Worm (Caenorhabditis elegans) whole organism, young adult: ENCODE data around the gene lfi-1.
A peak's percentile ranks its signal among the peaks of the same experiment; 100 is the strongest.

Source experiments
- B0336.3 ChIP-seq: fragments of 200-800 bp; sonication (Bioruptor generic); IDR thresholded peaks from 2 replicates; pipeline ENCODE4 v1.3.6; 2022; ENCODE audit warnings: missing genetic modification characterization, missing compliant biosample characterization
- C17E4.6 ChIP-seq: fragments of 200-800 bp; sonication (Bioruptor generic); IDR thresholded peaks from 2 replicates; pipeline ENCODE4 v1.3.6; 2022; ENCODE audit warnings: missing genetic modification reagents, missing genetic modification characterization, missing compliant biosample characterization
- F39B2.1 ChIP-seq: fragments of 200-800 bp; sonication (Bioruptor generic); IDR thresholded peaks from 2 replicates; pipeline ENCODE4 v1.3.6; 2022; ENCODE audit warnings: missing genetic modification reagents, missing genetic modification characterization, missing compliant biosample characterization
- F52B5.7 ChIP-seq: sonication (generic microtip); optimal IDR thresholded peaks from 2 replicates; lab custom pipeline; 2016; ENCODE audit warnings: mild to moderate bottlenecking, missing genetic modification characterization, missing compliant biosample characterization
- K11D2.4 ChIP-seq: fragments of 200-800 bp; sonication (Bioruptor generic); IDR thresholded peaks from 2 replicates; pipeline ENCODE4 v1.3.6; 2022; ENCODE audit warnings: missing genetic modification reagents, missing genetic modification characterization, missing compliant biosample characterization
- K12H6.12 ChIP-seq: fragments of 200-800 bp; sonication (Bioruptor generic); optimal IDR thresholded peaks from 2 replicates; lab custom pipeline; 2018; ENCODE audit warnings: mild to moderate bottlenecking, missing genetic modification characterization, missing compliant biosample characterization
- Y53G8AR.9 ChIP-seq: fragments of 200-800 bp; sonication (Bioruptor generic); conservative IDR thresholded peaks from 2 replicates; pipeline ENCODE4 v1.3.6; 2022; ENCODE audit warnings: missing genetic modification reagents, missing genetic modification characterization, missing compliant biosample characterization
- Y56A3A.18 ChIP-seq: fragments of 200-800 bp; sonication (Bioruptor generic); IDR thresholded peaks from 2 replicates; pipeline ENCODE4 v1.3.6; 2022; ENCODE audit warnings: missing genetic modification reagents, missing genetic modification characterization, missing compliant biosample characterization
- Y79H2A.3 ChIP-seq: fragments of 200-800 bp; sonication (Bioruptor generic); conservative IDR thresholded peaks from 2 replicates; pipeline ENCODE4 v1.3.6; 2022; ENCODE audit warnings: missing genetic modification reagents, missing genetic modification characterization, missing compliant biosample characterization
- ZK185.1 ChIP-seq: sonication (generic microtip); optimal IDR thresholded peaks from 2 replicates; lab custom pipeline; 2016; ENCODE audit warnings: mild to moderate bottlenecking, missing genetic modification characterization, missing compliant biosample characterization; ENCODE audit not compliant: poor library complexity, severe bottlenecking
- ama-1 ChIP-seq, 3 experiments: fragments of 150-350 bp in 1 of 3; sonication (generic microtip) in 2 of 3; optimal IDR thresholded peaks; 2 replicates each; lab custom pipeline; 2014 to 2018; ENCODE audit warnings: missing biosample characterization in 2 of 3, missing genetic modification characterization in 2 of 3, missing genetic modification reagents in 2 of 3
- aptf-3 ChIP-seq: fragments of 200-800 bp; sonication (Bioruptor generic); IDR thresholded peaks from 2 replicates; pipeline ENCODE4 v1.3.6; 2022; ENCODE audit warnings: missing genetic modification characterization, missing compliant biosample characterization
- atf-7 ChIP-seq: sonication (generic microtip); optimal IDR thresholded peaks from 2 replicates; lab custom pipeline; 2017; ENCODE audit warnings: mild to moderate bottlenecking, missing genetic modification characterization, missing compliant biosample characterization
- athp-1 ChIP-seq: sonication (generic microtip); optimal IDR thresholded peaks from 2 replicates; lab custom pipeline; 2017; ENCODE audit warnings: mild to moderate bottlenecking, missing genetic modification characterization, missing compliant biosample characterization
- attf-6 ChIP-seq: fragments of 200-800 bp; sonication (Bioruptor generic); IDR thresholded peaks from 2 replicates; pipeline ENCODE4 v1.3.6; 2022; ENCODE audit warnings: missing genetic modification reagents, missing genetic modification characterization, missing compliant biosample characterization
- cebp-1 ChIP-seq, 2 experiments: fragments of 200-800 bp in 1 of 2; sonication (Bioruptor generic) in 1 of 2; sonication (generic microtip) in 1 of 2; IDR thresholded peaks in 1 of 2; optimal IDR thresholded peaks in 1 of 2; 2 replicates each; pipeline versions ENCODE4 v1.3.6 to Lab custom; 2017 to 2022; ENCODE audit warnings: missing compliant biosample characterization in 2 of 2, missing genetic modification characterization in 2 of 2, mild to moderate bottlenecking in 1 of 2, missing genetic modification reagents in 1 of 2, moderate library complexity in 1 of 2
- cebp-2 ChIP-seq: fragments of 200-800 bp; sonication (Bioruptor generic); IDR thresholded peaks from 2 replicates; pipeline ENCODE4 v1.3.6; 2022; ENCODE audit warnings: missing genetic modification characterization, missing compliant biosample characterization
- ceh-40 ChIP-seq: fragments of 200-800 bp; sonication (Bioruptor generic); IDR thresholded peaks from 2 replicates; pipeline ENCODE4 v1.3.6; 2022; ENCODE audit warnings: missing genetic modification characterization, missing compliant biosample characterization
- chd-7 ChIP-seq: sonication (generic microtip); optimal IDR thresholded peaks from 2 replicates; lab custom pipeline; 2016; ENCODE audit warnings: mild to moderate bottlenecking, missing genetic modification characterization, moderate library complexity, missing compliant biosample characterization
- dpff-1 ChIP-seq: sonication (generic microtip); optimal IDR thresholded peaks from 2 replicates; lab custom pipeline; 2017; ENCODE audit warnings: mild to moderate bottlenecking, missing genetic modification characterization, missing compliant biosample characterization
- dpl-1 ChIP-seq: fragments of 150-350 bp; optimal IDR thresholded peaks from 2 replicates; lab custom pipeline; 2014; ENCODE audit warnings: missing biosample characterization, missing genetic modification reagents, missing genetic modification characterization
- egl-18 ChIP-seq: fragments of 200-800 bp; sonication (Bioruptor generic); IDR thresholded peaks from 2 replicates; pipeline ENCODE4 v1.3.6; 2022; ENCODE audit warnings: missing genetic modification reagents, missing genetic modification characterization, missing compliant biosample characterization
- egl-44 ChIP-seq: fragments of 200-800 bp; sonication (Bioruptor generic); IDR thresholded peaks from 2 replicates; pipeline ENCODE4 v1.3.6; 2022; ENCODE audit warnings: missing genetic modification reagents, missing genetic modification characterization, missing compliant biosample characterization
- ekl-4 ChIP-seq: fragments of 200-800 bp; sonication (Bioruptor generic); IDR thresholded peaks from 2 replicates; pipeline ENCODE4 v1.3.6; 2022; ENCODE audit warnings: missing genetic modification reagents, missing genetic modification characterization, missing compliant biosample characterization
- ets-4 ChIP-seq: fragments of 200-800 bp; sonication (Bioruptor generic); optimal IDR thresholded peaks from 2 replicates; lab custom pipeline; 2018; ENCODE audit warnings: mild to moderate bottlenecking, missing genetic modification characterization, missing compliant biosample characterization
- gei-17 ChIP-seq: fragments of 200-800 bp; sonication (Bioruptor generic); optimal IDR thresholded peaks from 2 replicates; lab custom pipeline; 2018; ENCODE audit warnings: mild to moderate bottlenecking, missing genetic modification characterization, missing compliant biosample characterization
- lin-26 ChIP-seq: fragments of 200-800 bp; sonication (Bioruptor generic); IDR thresholded peaks from 2 replicates; pipeline ENCODE4 v1.3.6; 2022; ENCODE audit warnings: missing genetic modification reagents, missing genetic modification characterization, missing compliant biosample characterization
- lin-35 ChIP-seq, 3 experiments: fragments of 150-350 bp in 2 of 3; sonication (generic microtip) in 1 of 3; optimal IDR thresholded peaks; 2 replicates each; lab custom pipeline; 2014 to 2018; ENCODE audit warnings: missing biosample characterization in 3 of 3, missing genetic modification characterization in 3 of 3, missing genetic modification reagents in 3 of 3
- lin-54 ChIP-seq: fragments of 200-800 bp; sonication (Bioruptor generic); optimal IDR thresholded peaks from 2 replicates; lab custom pipeline; 2018; ENCODE audit warnings: mild to moderate bottlenecking, missing genetic modification characterization, missing compliant biosample characterization
- lir-1 ChIP-seq: fragments of 200-800 bp; sonication (Bioruptor generic); conservative IDR thresholded peaks from 2 replicates; pipeline ENCODE4 v1.3.6; 2022; ENCODE audit warnings: missing genetic modification reagents, missing genetic modification characterization, missing compliant biosample characterization
- madf-10 ChIP-seq: sonication (generic microtip); optimal IDR thresholded peaks from 2 replicates; lab custom pipeline; 2016; ENCODE audit warnings: mild to moderate bottlenecking, missing genetic modification characterization, missing compliant biosample characterization
- madf-3 ChIP-seq: fragments of 200-800 bp; sonication (Bioruptor generic); IDR thresholded peaks from 2 replicates; pipeline ENCODE4 v1.3.6; 2022; ENCODE audit warnings: missing genetic modification reagents, missing genetic modification characterization, missing compliant biosample characterization
- madf-6 ChIP-seq: fragments of 200-800 bp; sonication (Bioruptor generic); IDR thresholded peaks from 2 replicates; pipeline ENCODE4 v1.3.6; 2022; ENCODE audit warnings: missing genetic modification reagents, missing genetic modification characterization, missing compliant biosample characterization
- nhr-120 ChIP-seq: fragments of 200-800 bp; sonication (Bioruptor generic); IDR thresholded peaks from 2 replicates; pipeline ENCODE4 v1.3.6; 2022; ENCODE audit warnings: missing genetic modification characterization, missing compliant biosample characterization
- nhr-27 ChIP-seq: fragments of 200-800 bp; sonication (Bioruptor generic); optimal IDR thresholded peaks from 2 replicates; lab custom pipeline; 2018; ENCODE audit warnings: mild to moderate bottlenecking, missing genetic modification characterization, moderate library complexity, missing compliant biosample characterization
- nhr-90 ChIP-seq: sonication (generic microtip); optimal IDR thresholded peaks from 2 replicates; lab custom pipeline; 2016; ENCODE audit warnings: missing genotype, mild to moderate bottlenecking, missing genetic modification characterization, missing compliant biosample characterization
- repo-1 ChIP-seq: sonication (generic microtip); optimal IDR thresholded peaks from 2 replicates; lab custom pipeline; 2017; ENCODE audit warnings: mild to moderate bottlenecking, missing genetic modification characterization, missing compliant biosample characterization
- snpc-4 ChIP-seq, 5 experiments: fragments of 150-350 bp in 1 of 5; sonication (generic microtip) in 4 of 5; optimal IDR thresholded peaks; 2 replicates each; lab custom pipeline; 2014 to 2018; ENCODE audit warnings: missing genetic modification characterization in 5 of 5, missing biosample characterization in 3 of 5, antibody characterized with exemption in 2 of 5, mild to moderate bottlenecking in 2 of 5, missing compliant biosample characterization in 2 of 5, missing genotype in 2 of 5, moderate library complexity in 2 of 5, missing genetic modification reagents in 1 of 5
- somi-1 ChIP-seq: fragments of 200-800 bp; sonication (Bioruptor generic); optimal IDR thresholded peaks from 2 replicates; lab custom pipeline; 2018; ENCODE audit warnings: mild to moderate bottlenecking, missing genetic modification characterization, missing compliant biosample characterization
- tbp1 ChIP-seq: fragments of 200-800 bp; sonication (Bioruptor generic); optimal IDR thresholded peaks from 2 replicates; lab custom pipeline; 2018; ENCODE audit warnings: mild to moderate bottlenecking, missing genetic modification characterization, missing compliant biosample characterization
- tlf-1 ChIP-seq: fragments of 200-800 bp; sonication (Bioruptor generic); optimal IDR thresholded peaks from 2 replicates; lab custom pipeline; 2018; ENCODE audit warnings: mild to moderate bottlenecking, missing genetic modification characterization, missing compliant biosample characterization
- xnd-1 ChIP-seq: sonication (generic microtip); optimal IDR thresholded peaks from 2 replicates; lab custom pipeline; 2016; ENCODE audit warnings: missing genotype, missing genetic modification reagents, missing genetic modification characterization, missing compliant biosample characterization
- zfh-2 ChIP-seq: fragments of 200-800 bp; sonication (Bioruptor generic); conservative IDR thresholded peaks from 2 replicates; pipeline ENCODE4 v1.3.6; 2022; ENCODE audit warnings: missing genetic modification reagents, missing genetic modification characterization, missing compliant biosample characterization
- zim-3 ChIP-seq: sonication (generic microtip); optimal IDR thresholded peaks from 2 replicates; lab custom pipeline; 2017; ENCODE audit warnings: mild to moderate bottlenecking, missing genetic modification characterization, moderate library complexity, missing compliant biosample characterization
- ztf-22 ChIP-seq: fragments of 200-800 bp; sonication (Bioruptor generic); optimal IDR thresholded peaks from 2 replicates; lab custom pipeline; 2018; ENCODE audit warnings: mild to moderate bottlenecking, missing genetic modification characterization, moderate library complexity, missing compliant biosample characterization
- ztf-26 ChIP-seq: sonication (generic microtip); optimal IDR thresholded peaks from 2 replicates; lab custom pipeline; 2017; ENCODE audit warnings: missing genetic modification characterization, missing compliant biosample characterization
- ztf-3 ChIP-seq: fragments of 200-800 bp; sonication (Bioruptor generic); optimal IDR thresholded peaks from 2 replicates; lab custom pipeline; 2018; ENCODE audit warnings: mild to moderate bottlenecking, missing genetic modification characterization, missing compliant biosample characterization

The lfi-1 gene

ce11 chrX:4969228-4969627, 7.4 kb upstream of the lfi-1 start, which contains the start of gene M03F4.6:
M03F4.6 (minus strand) TSS chrX:4969328.
- peak; percentile 49 for TF ChIP-seq chd-7 (tag; lab: Kevin White, UChicago)
- TF ChIP-seq aptf-3: 0 out of 2 replicates have a peak, but pooled peaks have one; percentile 28
- TF ChIP-seq snpc-4 (GFP tag; optimal IDR thresholded peaks at IDR 0.05; lab: Kevin White, UChicago): no peak
- no peak for TF ChIP-seq snpc-4 (tag; optimal IDR thresholded peaks at IDR 0.05; lab: Kevin White, UChicago)
- TF ChIP-seq ZK185.1: peak; percentile 11
- TF ChIP-seq lin-35 (GFP tag; optimal IDR thresholded peaks at IDR 0.05; lab: Kevin White, UChicago): no peak
- peak; percentile 18 for TF ChIP-seq ztf-22 (GFP tag; lab: Kevin White, UChicago)
- no peak for TF ChIP-seq zfh-2 (GFP tag; lab: Robert Waterston, UW)
- peak; percentile 80; the same call in 1 of the 2 replicates for TF ChIP-seq madf-3 (GFP tag; lab: Robert Waterston, UW)
- no peak for TF ChIP-seq somi-1 (GFP tag; lab: Kevin White, UChicago)
- TF ChIP-seq gei-17 (GFP tag; lab: Kevin White, UChicago): peak; percentile 6
- peak; percentile 53; the same call in 1 of the 2 replicates for TF ChIP-seq ekl-4 (GFP tag; lab: Robert Waterston, UW)
- TF ChIP-seq lin-26: peak; percentile 23; the same call in 1 of the 2 replicates
- TF ChIP-seq egl-18 (GFP tag; lab: Robert Waterston, UW): no peak
- no peak for TF ChIP-seq ets-4 (GFP tag; lab: Kevin White, UChicago)
- TF ChIP-seq nhr-90 (tag; lab: Kevin White, UChicago): peak; percentile 3
- TF ChIP-seq K11D2.4 (GFP tag; lab: Robert Waterston, UW): peak; percentile 53
- 0 out of 2 replicates have a peak, but pooled peaks have one; percentile 27 for TF ChIP-seq egl-44 (GFP tag; lab: Robert Waterston, UW)
- TF ChIP-seq Y53G8AR.9: peak; percentile 73; the same call in 1 of the 2 replicates
- no peak for TF ChIP-seq K12H6.12 (tag; lab: Kevin White, UChicago)
- TF ChIP-seq ceh-40 (GFP tag; lab: Robert Waterston, UW): 0 out of 2 replicates have a peak, but pooled peaks have one; percentile 51
- peak; percentile 53 for TF ChIP-seq zim-3
- peak; percentile 76 for TF ChIP-seq B0336.3 (GFP tag; lab: Robert Waterston, UW)
- 0 out of 2 replicates have a peak, but pooled peaks have one; percentile 73 for TF ChIP-seq cebp-2 (GFP tag; lab: Robert Waterston, UW)
- peak; percentile 28 for TF ChIP-seq tbp1 (GFP tag; lab: Kevin White, UChicago)
- TF ChIP-seq nhr-27: no peak
- peak; percentile 10 for TF ChIP-seq dpff-1 (tag; lab: Kevin White, UChicago)
- TF ChIP-seq tlf-1: peak; percentile 75
- TF ChIP-seq F52B5.7: peak; percentile 10
- TF ChIP-seq cebp-1 (GFP tag; IDR thresholded peaks at IDR 0.05; lab: Robert Waterston, UW): no peak
- TF ChIP-seq cebp-1 (tag; optimal IDR thresholded peaks at IDR 0.05; lab: Kevin White, UChicago): peak; percentile 7
- TF ChIP-seq dpl-1 (GFP tag; lab: Kevin White, UChicago): no peak
- peak; percentile 39 for TF ChIP-seq athp-1 (tag; lab: Kevin White, UChicago)
- peak; percentile 28 for TF ChIP-seq ztf-26
- TF ChIP-seq madf-6: peak; percentile 14; the same call in 1 of the 2 replicates
- TF ChIP-seq nhr-120 (GFP tag; lab: Robert Waterston, UW): 0 out of 2 replicates have a peak, but pooled peaks have one; percentile 61
- TF ChIP-seq Y56A3A.18: 0 out of 2 replicates have a peak, but pooled peaks have one; percentile 72
- TF ChIP-seq xnd-1 (tag; lab: Kevin White, UChicago): no peak
- peak; percentile 68 for TF ChIP-seq ama-1 (optimal IDR thresholded peaks at IDR 0.05; lab: Kevin White, UChicago)
- TF ChIP-seq ama-1 (GFP tag; optimal IDR thresholded peaks at IDR 0.05; lab: Kevin White, UChicago): no peak
- peak; percentile 47 for TF ChIP-seq ztf-3 (GFP tag; lab: Kevin White, UChicago)
- no peak for TF ChIP-seq F39B2.1 (GFP tag; lab: Robert Waterston, UW)
- no peak for TF ChIP-seq lir-1
- no peak for TF ChIP-seq attf-6 (GFP tag; lab: Robert Waterston, UW)
- peak; percentile 9 for TF ChIP-seq lin-54 (GFP tag; lab: Kevin White, UChicago)
- peak; percentile 39 for TF ChIP-seq madf-10
- no peak for TF ChIP-seq C17E4.6 (GFP tag; lab: Robert Waterston, UW)
- TF ChIP-seq Y79H2A.3 (GFP tag; lab: Robert Waterston, UW): no peak
- peak; percentile 84 for TF ChIP-seq repo-1
- TF ChIP-seq atf-7 (tag; lab: Kevin White, UChicago): peak; percentile 61
